Fruit fly (Drosophila melanogaster) whole organism, prepupa: ENCODE data around the gene papi.

ENCODE experiments used
- Blimp-1 ChIP-seq: fragments of 200-800 bp; sonication (Bioruptor generic); optimal IDR thresholded peaks from 3 replicates; lab custom pipeline; 2017; ENCODE audit warnings: missing biosample characterization, missing genetic modification characterization, mild to moderate bottlenecking, moderate library complexity, missing genetic modification reagents
- CG10669 ChIP-seq: fragments of 200-800 bp; sonication (Bioruptor generic); optimal IDR thresholded peaks from 3 replicates; lab custom pipeline; 2018; ENCODE audit warnings: missing biosample characterization, mild to moderate bottlenecking, missing genetic modification characterization, moderate library complexity
- CG11762 ChIP-seq: fragments of 200-800 bp; sonication (Bioruptor generic); optimal IDR thresholded peaks from 3 replicates; lab custom pipeline; 2016; ENCODE audit warnings: missing biosample characterization, missing genetic modification characterization; ENCODE audit not compliant: insufficient read depth
- CG11902 ChIP-seq: fragments of 200-800 bp; sonication (Bioruptor generic); optimal IDR thresholded peaks from 3 replicates; lab custom pipeline; 2016; ENCODE audit warnings: missing biosample characterization, missing genetic modification characterization
- CG15336 ChIP-seq: fragments of 200-800 bp; sonication (Bioruptor generic); IDR thresholded peaks from 2 replicates; pipeline ENCODE4 v1.3.6; 2022; ENCODE audit warnings: missing biosample characterization, missing genetic modification characterization
- CG1621 ChIP-seq: fragments of 200-800 bp; sonication (Bioruptor generic); optimal IDR thresholded peaks from 3 replicates; lab custom pipeline; 2018; ENCODE audit warnings: missing biosample characterization, mild to moderate bottlenecking, missing genetic modification characterization
- CG16779 ChIP-seq: fragments of 200-800 bp; sonication (Bioruptor generic); optimal IDR thresholded peaks from 3 replicates; lab custom pipeline; 2017; ENCODE audit warnings: missing biosample characterization, mild to moderate bottlenecking, missing genetic modification characterization
- CG3032 ChIP-seq: fragments of 200-800 bp; optimal IDR thresholded peaks from 2 replicates; lab custom pipeline; 2019; ENCODE audit warnings: missing biosample characterization, mild to moderate bottlenecking, missing genetic modification characterization, moderate library complexity
- CG31627 ChIP-seq: fragments of 200-800 bp; sonication (Bioruptor generic); optimal IDR thresholded peaks from 3 replicates; lab custom pipeline; 2016; ENCODE audit warnings: missing biosample characterization, missing genetic modification characterization
- CG34406 ChIP-seq: fragments of 200-800 bp; sonication (Bioruptor generic); optimal IDR thresholded peaks from 3 replicates; lab custom pipeline; 2016; ENCODE audit warnings: missing biosample characterization, missing genetic modification characterization
- CG3919 ChIP-seq: fragments of 200-800 bp; sonication (Bioruptor generic); optimal IDR thresholded peaks from 3 replicates; lab custom pipeline; 2016; ENCODE audit warnings: missing biosample characterization, missing genetic modification characterization
- CG4318 ChIP-seq: fragments of 200-800 bp; sonication (Bioruptor generic); optimal IDR thresholded peaks from 3 replicates; lab custom pipeline; 2017; ENCODE audit warnings: missing biosample characterization, mild to moderate bottlenecking, missing genetic modification characterization
- CG6163 ChIP-seq: fragments of 200-800 bp; sonication (Bioruptor generic); IDR thresholded peaks from 3 replicates; pipeline ENCODE4 v1.3.6; 2022; ENCODE audit warnings: missing biosample characterization, missing genetic modification characterization
- CG6792 ChIP-seq: fragments of 200-800 bp; sonication (Bioruptor generic); optimal IDR thresholded peaks from 3 replicates; lab custom pipeline; 2016; ENCODE audit warnings: missing biosample characterization, missing genetic modification characterization
- CG6808 ChIP-seq: fragments of 200-800 bp; sonication (Bioruptor generic); optimal IDR thresholded peaks from 3 replicates; lab custom pipeline; 2017; ENCODE audit warnings: missing biosample characterization, missing genetic modification characterization, mild to moderate bottlenecking, moderate library complexity, missing genetic modification reagents
- CG7368 ChIP-seq: fragments of 200-800 bp; sonication (Bioruptor generic); optimal IDR thresholded peaks from 3 replicates; lab custom pipeline; 2016; ENCODE audit warnings: missing biosample characterization, missing genetic modification characterization
- CG8119 ChIP-seq: fragments of 200-800 bp; sonication (Bioruptor generic); IDR thresholded peaks from 3 replicates; pipeline ENCODE4 v1.3.6; 2022; ENCODE audit warnings: missing biosample characterization, missing genetic modification characterization
- CG8319 ChIP-seq: fragments of 200-800 bp; sonication (Bioruptor generic); optimal IDR thresholded peaks from 3 replicates; lab custom pipeline; 2016; ENCODE audit warnings: missing biosample characterization, missing genetic modification characterization
- Eip75B ChIP-seq: fragments of 200-800 bp; sonication (Bioruptor generic); optimal IDR thresholded peaks from 3 replicates; lab custom pipeline; 2016; ENCODE audit warnings: missing biosample characterization, missing genetic modification characterization
- Eip78C ChIP-seq: fragments of 200-800 bp; sonication (Bioruptor generic); peaks from one replicate; lab custom pipeline; 2016; ENCODE audit warnings: missing biosample characterization, missing genetic modification characterization
- Eip93F ChIP-seq: fragments of 200-800 bp; sonication (Bioruptor generic); optimal IDR thresholded peaks from 2 replicates; lab custom pipeline; 2016; ENCODE audit warnings: missing biosample characterization, mild to moderate bottlenecking, missing genetic modification characterization
- Ets21C ChIP-seq: fragments of 200-800 bp; sonication (Bioruptor generic); optimal IDR thresholded peaks from 3 replicates; lab custom pipeline; 2016; ENCODE audit warnings: missing biosample characterization, missing genetic modification characterization
- Ets96B ChIP-seq: fragments of 200-800 bp; optimal IDR thresholded peaks from 2 replicates; lab custom pipeline; 2019; ENCODE audit warnings: missing biosample characterization, mild to moderate bottlenecking, missing genetic modification characterization, moderate library complexity
- Gug ChIP-seq: fragments of 200-800 bp; sonication (Bioruptor generic); IDR thresholded peaks from 2 replicates; pipeline ENCODE4 v1.3.6; 2022; ENCODE audit warnings: missing biosample characterization, missing genetic modification characterization
- Hr38 ChIP-seq: sonication (Bioruptor generic); optimal IDR thresholded peaks from 2 replicates; lab custom pipeline; 2016; ENCODE audit warnings: missing biosample characterization, missing genetic modification characterization
- Hr39 ChIP-seq: fragments of 200-800 bp; sonication (Bioruptor generic); optimal IDR thresholded peaks from 2 replicates; lab custom pipeline; 2016; ENCODE audit warnings: missing biosample characterization, missing genetic modification characterization
- Hr4 ChIP-seq: fragments of 200-800 bp; sonication (Bioruptor generic); optimal IDR thresholded peaks from 3 replicates; lab custom pipeline; 2016; ENCODE audit warnings: missing biosample characterization, missing genetic modification characterization
- Lpt ChIP-seq: fragments of 200-800 bp; sonication (Bioruptor generic); optimal IDR thresholded peaks from 3 replicates; lab custom pipeline; 2016; ENCODE audit warnings: missing biosample characterization, missing genetic modification characterization
- Smox ChIP-seq: fragments of 200-800 bp; sonication (Bioruptor generic); optimal IDR thresholded peaks from 3 replicates; lab custom pipeline; 2016; ENCODE audit warnings: missing biosample characterization, missing genetic modification characterization
- Sox102F ChIP-seq: fragments of 200-800 bp; sonication (Bioruptor generic); optimal IDR thresholded peaks from 2 replicates; lab custom pipeline; 2016; ENCODE audit warnings: missing biosample characterization, mild to moderate bottlenecking, missing genetic modification characterization
- Sox14 ChIP-seq: fragments of 200-800 bp; sonication (Bioruptor generic); optimal IDR thresholded peaks from 3 replicates; lab custom pipeline; 2016; ENCODE audit warnings: missing biosample characterization, missing genetic modification characterization
- Sox15 ChIP-seq: fragments of 200-800 bp; sonication (Bioruptor generic); optimal IDR thresholded peaks from 3 replicates; lab custom pipeline; 2016; ENCODE audit warnings: missing biosample characterization, missing genetic modification characterization
- achi ChIP-seq: fragments of 200-800 bp; sonication (Bioruptor generic); optimal IDR thresholded peaks from 3 replicates; lab custom pipeline; 2016; ENCODE audit warnings: missing biosample characterization, missing genetic modification characterization
- acj6 ChIP-seq: fragments of 200-800 bp; sonication (Bioruptor generic); optimal IDR thresholded peaks from 3 replicates; lab custom pipeline; 2016; ENCODE audit warnings: missing biosample characterization, missing genetic modification characterization
- cyc ChIP-seq: fragments of 200-800 bp; sonication (Bioruptor generic); optimal IDR thresholded peaks from 3 replicates; lab custom pipeline; 2016; ENCODE audit warnings: missing biosample characterization, missing genetic modification characterization
- dac ChIP-seq: fragments of 200-800 bp; sonication (Bioruptor generic); optimal IDR thresholded peaks from 2 replicates; lab custom pipeline; 2017; ENCODE audit warnings: missing biosample characterization, mild to moderate bottlenecking, missing genetic modification characterization
- dsx ChIP-seq: fragments of 200-800 bp; optimal IDR thresholded peaks from 3 replicates; lab custom pipeline; 2019; ENCODE audit warnings: missing biosample characterization, mild to moderate bottlenecking, missing genetic modification characterization, moderate library complexity; ENCODE audit not compliant: poor library complexity, severe bottlenecking
- eg ChIP-seq: fragments of 200-800 bp; sonication (Bioruptor generic); IDR thresholded peaks from 3 replicates; pipeline ENCODE4 v1.3.6; 2022; ENCODE audit warnings: missing biosample characterization, missing genetic modification characterization
- esn ChIP-seq: fragments of 200-800 bp; sonication (Bioruptor generic); optimal IDR thresholded peaks from 2 replicates; lab custom pipeline; 2016; ENCODE audit warnings: missing biosample characterization, mild to moderate bottlenecking, missing genetic modification characterization, moderate library complexity
- fd59A ChIP-seq: fragments of 200-800 bp; sonication (Bioruptor generic); optimal IDR thresholded peaks from 2 replicates; lab custom pipeline; 2017; ENCODE audit warnings: missing biosample characterization, mild to moderate bottlenecking, missing genetic modification characterization, missing genetic modification reagents
- fd85E ChIP-seq: fragments of 200-800 bp; sonication (Bioruptor generic); optimal IDR thresholded peaks from 3 replicates; lab custom pipeline; 2016; ENCODE audit warnings: missing biosample characterization, missing genetic modification characterization
- fkh ChIP-seq: fragments of 200-800 bp; sonication (Bioruptor generic); optimal IDR thresholded peaks from 3 replicates; lab custom pipeline; 2017; ENCODE audit warnings: missing biosample characterization, mild to moderate bottlenecking, missing genetic modification characterization, moderate library complexity
- lz ChIP-seq: fragments of 200-800 bp; sonication (Bioruptor generic); optimal IDR thresholded peaks from 3 replicates; lab custom pipeline; 2016; ENCODE audit warnings: missing biosample characterization, missing genetic modification characterization
- net ChIP-seq: fragments of 200-800 bp; sonication (Bioruptor generic); optimal IDR thresholded peaks from 3 replicates; lab custom pipeline; 2016; ENCODE audit warnings: missing biosample characterization, missing genetic modification characterization
- pdm3 ChIP-seq: fragments of 200-800 bp; sonication (Bioruptor generic); optimal IDR thresholded peaks from 3 replicates; lab custom pipeline; 2016; ENCODE audit warnings: missing biosample characterization, missing genetic modification characterization
- salr ChIP-seq, 2 experiments: fragments of 200-800 bp; sonication (Bioruptor generic); optimal IDR thresholded peaks; 3 replicates each; lab custom pipeline; 2016 to 2018; ENCODE audit warnings: missing biosample characterization in 2 of 2, missing genetic modification characterization in 2 of 2, mild to moderate bottlenecking in 1 of 2
- spab ChIP-seq: fragments of 200-800 bp; sonication (Bioruptor generic); optimal IDR thresholded peaks from 2 replicates; lab custom pipeline; 2017; ENCODE audit warnings: missing biosample characterization, mild to moderate bottlenecking, missing genetic modification characterization, missing genetic modification reagents
- topi ChIP-seq: fragments of 200-800 bp; sonication (Bioruptor generic); optimal IDR thresholded peaks from 3 replicates; lab custom pipeline; 2016; ENCODE audit warnings: missing biosample characterization, missing genetic modification characterization
- vri ChIP-seq: fragments of 200-800 bp; sonication (Bioruptor generic); optimal IDR thresholded peaks from 3 replicates; lab custom pipeline; 2016; ENCODE audit warnings: missing biosample characterization, mild to moderate bottlenecking, missing genetic modification characterization

The papi gene

dm6 chr2L:2184129-2184528, 36.4 kb upstream of the papi start (continued):
- no peak for TF ChIP-seq Lpt
- no peak for TF ChIP-seq Gug (GFP tag; lab: Robert Waterston, UW)
- TF ChIP-seq fd85E (GFP tag; lab: Kevin White, UChicago), result no peak
- TF ChIP-seq CG1621 (tag; lab: Kevin White, UChicago), result no peak
- TF ChIP-seq Ets96B, result no peak
- no peak for TF ChIP-seq dac
- peak; percentile 22 for TF ChIP-seq CG31627
- no peak for TF ChIP-seq CG3919
- TF ChIP-seq eg (GFP tag; lab: Robert Waterston, UW), result peak; percentile 72
- TF ChIP-seq CG11902, result no peak
- no peak for TF ChIP-seq CG7368
- no peak for TF ChIP-seq cyc (GFP tag; lab: Kevin White, UChicago)
- TF ChIP-seq Smox (GFP tag; lab: Kevin White, UChicago), result no peak
- TF ChIP-seq CG8319, result no peak
- TF ChIP-seq CG10669 (GFP tag; lab: Kevin White, UChicago), result no peak
- TF ChIP-seq salr (GFP tag; optimal IDR thresholded peaks at IDR 0.05; lab: Kevin White, UChicago), result no peak
- no peak for TF ChIP-seq fkh (GFP tag; lab: Kevin White, UChicago)

dm6 chr2L:2184659-2185058, 35.9 kb upstream of the papi start:
- TF ChIP-seq CG15336 (GFP tag; lab: Robert Waterston, UW), result 0 out of 2 replicates have a peak, but pooled peaks have one; percentile 55
- TF ChIP-seq CG1621 (tag; lab: Kevin White, UChicago), result no peak
- TF ChIP-seq Hr4, result no peak
- TF ChIP-seq Blimp-1 (GFP tag; lab: Kevin White, UChicago), result no peak
- TF ChIP-seq CG8119 (GFP tag; lab: Robert Waterston, UW), result peak; percentile 70
- TF ChIP-seq CG16779 (tag; lab: Kevin White, UChicago), result no peak
- peak; percentile 51 for TF ChIP-seq Sox102F (GFP tag; lab: Kevin White, UChicago)
- peak; percentile 52 for TF ChIP-seq CG6792
- TF ChIP-seq dac, result no peak
- TF ChIP-seq CG6163 (GFP tag; lab: Robert Waterston, UW), result peak; percentile 71
- no peak for TF ChIP-seq net (GFP tag; lab: Kevin White, UChicago)
- TF ChIP-seq CG6808 (GFP tag; lab: Kevin White, UChicago), result no peak
- TF ChIP-seq Smox (GFP tag; lab: Kevin White, UChicago), result peak; percentile 44
- no peak for TF ChIP-seq dsx (GFP tag; lab: Kevin White, UChicago)
- TF ChIP-seq pdm3, result peak; percentile 43
- TF ChIP-seq CG7368, result peak; percentile 10
- TF ChIP-seq CG31627, result no peak
- TF ChIP-seq Gug (GFP tag; lab: Robert Waterston, UW), result 0 out of 2 replicates have a peak, but pooled peaks have one; percentile 46
- TF ChIP-seq CG8319, result peak; percentile 30
- TF ChIP-seq Sox15 (GFP tag; lab: Kevin White, UChicago), result peak; percentile 17
- TF ChIP-seq esn (GFP tag; lab: Kevin White, UChicago), result peak; percentile 56
- TF ChIP-seq CG11762 (GFP tag; lab: Kevin White, UChicago), result peak; percentile 29
- TF ChIP-seq CG34406 (GFP tag; lab: Kevin White, UChicago), result peak; percentile 63
- peak; percentile 17 for TF ChIP-seq topi (GFP tag; lab: Kevin White, UChicago)
- TF ChIP-seq CG4318 (GFP tag; lab: Kevin White, UChicago), result peak; percentile 2
- TF ChIP-seq acj6, result peak; percentile 60
- peak in 1 of 2 experiments; percentile 27 for TF ChIP-seq salr (GFP tag; optimal IDR thresholded peaks at IDR 0.05; lab: Kevin White, UChicago)
- no peak for TF ChIP-seq vri
- TF ChIP-seq Hr39 (GFP tag; lab: Kevin White, UChicago), result peak; percentile 6
- no peak for TF ChIP-seq fkh (GFP tag; lab: Kevin White, UChicago)
- TF ChIP-seq eg (GFP tag; lab: Robert Waterston, UW), result peak; percentile 66
- TF ChIP-seq Hr38 (GFP tag; lab: Kevin White, UChicago), result no peak
- TF ChIP-seq lz (GFP tag; lab: Kevin White, UChicago), result no peak
- TF ChIP-seq CG3032 (tag; lab: Kevin White, UChicago), result peak; percentile 22
- peak; percentile 40 for TF ChIP-seq Eip75B
- peak; percentile 7 for TF ChIP-seq CG10669 (GFP tag; lab: Kevin White, UChicago)
- peak; percentile 61 for TF ChIP-seq achi
- TF ChIP-seq Eip78C (GFP tag; lab: Kevin White, UChicago), result peak; percentile 87
- TF ChIP-seq Ets21C (GFP tag; lab: Kevin White, UChicago), result no peak
- no peak for TF ChIP-seq Lpt
- TF ChIP-seq Sox14, result peak; percentile 9
- no peak for TF ChIP-seq spab (GFP tag; lab: Kevin White, UChicago)
- peak; percentile 16 for TF ChIP-seq Eip93F
- no peak for TF ChIP-seq fd59A (GFP tag; lab: Kevin White, UChicago)
